Fruit fly (Drosophila melanogaster) whole organism, wandering third instar larva: ENCODE measurements around the gene Tep3.

Experiments used
- Abd-B ChIP-seq: fragments of >200 bp; optimal IDR thresholded peaks from 2 replicates; lab custom pipeline; 2017; ENCODE audit warnings: missing biosample characterization, missing genetic modification characterization
- CG32264 ChIP-seq: fragments of 200-800 bp; sonication (Bioruptor generic); optimal IDR thresholded peaks from 2 replicates; lab custom pipeline; 2016; ENCODE audit warnings: missing biosample characterization, missing genetic modification characterization
- CG9705 ChIP-seq: fragments of 200-800 bp; sonication (Bioruptor generic); optimal IDR thresholded peaks from 2 replicates; lab custom pipeline; 2018; ENCODE audit warnings: missing biosample characterization, mild to moderate bottlenecking, missing genetic modification characterization
- Dfd ChIP-seq: fragments of >200 bp; optimal IDR thresholded peaks from 2 replicates; lab custom pipeline; 2017; ENCODE audit warnings: missing biosample characterization, missing genetic modification characterization
- Dif ChIP-seq: fragments of 200-275, 200-300 bp; sonication (Bioruptor generic); optimal IDR thresholded peaks from 2 replicates; lab custom pipeline; 2018; ENCODE audit warnings: missing biosample characterization, missing genetic modification characterization; ENCODE audit not compliant: partially characterized antibody
- GATAd ChIP-seq: sonication (Bioruptor generic); optimal IDR thresholded peaks from 2 replicates; lab custom pipeline; 2016; ENCODE audit warnings: missing biosample characterization, missing genetic modification characterization
- HLH106 ChIP-seq: fragments of 200-800 bp; optimal IDR thresholded peaks from 3 replicates; lab custom pipeline; 2019; ENCODE audit warnings: missing biosample characterization, mild to moderate bottlenecking, missing genetic modification characterization, moderate library complexity
- Hnf4 ChIP-seq: fragments of 200-800 bp; sonication (Bioruptor generic); optimal IDR thresholded peaks from 2 replicates; lab custom pipeline; 2016; ENCODE audit warnings: missing biosample characterization, mild to moderate bottlenecking, missing genetic modification characterization
- Hr78 ChIP-seq: fragments of >200 bp; optimal IDR thresholded peaks from 2 replicates; lab custom pipeline; 2017; ENCODE audit warnings: missing biosample characterization, missing genetic modification characterization
- Hr83 ChIP-seq: fragments of 200-300 bp; sonication (Bioruptor generic); optimal IDR thresholded peaks from 2 replicates; lab custom pipeline; 2016; ENCODE audit warnings: missing biosample characterization, mild to moderate bottlenecking, missing genetic modification characterization, moderate library complexity; ENCODE audit not compliant: poor library complexity, severe bottlenecking
- Jra ChIP-seq: sonication (Bioruptor generic); optimal IDR thresholded peaks from 2 replicates; lab custom pipeline; 2016; ENCODE audit warnings: missing biosample characterization, missing genetic modification characterization
- Mio ChIP-seq: sonication (Bioruptor generic); optimal IDR thresholded peaks from 2 replicates; lab custom pipeline; 2016; ENCODE audit warnings: missing biosample characterization, missing genetic modification characterization
- Myc ChIP-seq: fragments of >200 bp; optimal IDR thresholded peaks from 2 replicates; lab custom pipeline; 2017
- N ChIP-seq: fragments of >200 bp; optimal IDR thresholded peaks from 2 replicates; lab custom pipeline; 2018; ENCODE audit warnings: missing biosample characterization, missing external identifiers, missing genetic modification characterization
- OdsH ChIP-seq: fragments of 200-800 bp; sonication (Bioruptor generic); optimal IDR thresholded peaks from 2 replicates; lab custom pipeline; 2016; ENCODE audit warnings: missing biosample characterization, mild to moderate bottlenecking, missing genetic modification characterization
- Rel ChIP-seq, 2 experiments: fragments of 200-800 bp; sonication (Bioruptor generic) in 1 of 2; optimal IDR thresholded peaks; 2 replicates in 1 of 2; 3 replicates in 1 of 2; lab custom pipeline; 2016 to 2019; ENCODE audit warnings: mild to moderate bottlenecking in 2 of 2, missing biosample characterization in 2 of 2, missing genetic modification characterization in 2 of 2, moderate library complexity in 1 of 2
- Sp1 ChIP-seq: fragments of 200-800 bp; sonication (Bioruptor generic); optimal IDR thresholded peaks from 3 replicates; lab custom pipeline; 2019; ENCODE audit warnings: missing biosample characterization, mild to moderate bottlenecking, missing genetic modification characterization, moderate library complexity
- Vsx2 ChIP-seq: fragments of 200-300, 225-300 bp; sonication (Bioruptor generic); optimal IDR thresholded peaks from 2 replicates; lab custom pipeline; 2018; ENCODE audit warnings: missing biosample characterization, missing genetic modification characterization; ENCODE audit not compliant: partially characterized antibody
- br ChIP-seq: fragments of 200-800 bp; sonication (Bioruptor generic); optimal IDR thresholded peaks from 2 replicates; lab custom pipeline; 2016; ENCODE audit warnings: missing biosample characterization, missing genetic modification characterization
- brk ChIP-seq: fragments of 200-800 bp; sonication (Bioruptor generic); optimal IDR thresholded peaks from 2 replicates; lab custom pipeline; 2016; ENCODE audit warnings: missing biosample characterization, mild to moderate bottlenecking, missing genetic modification characterization
- dl ChIP-seq, 2 experiments: fragments of 175-275, 200-275 bp in 1 of 2; fragments of 200-275 bp in 1 of 2; sonication (Bioruptor generic); optimal IDR thresholded peaks; lab custom pipeline; 2018; ENCODE audit warnings: mild to moderate bottlenecking in 2 of 2, missing biosample characterization in 2 of 2, missing genetic modification characterization in 2 of 2, moderate library complexity in 2 of 2; ENCODE audit not compliant: partially characterized antibody in 2 of 2, insufficient read depth in 1 of 2
- dsf ChIP-seq: sonication (Bioruptor generic); optimal IDR thresholded peaks from 2 replicates; lab custom pipeline; 2016; ENCODE audit warnings: missing biosample characterization, missing genetic modification characterization, borderline replicate concordance
- ey ChIP-seq: fragments of 200-800 bp; sonication (Bioruptor generic); optimal IDR thresholded peaks from 2 replicates; lab custom pipeline; 2016; ENCODE audit warnings: missing biosample characterization, missing genetic modification characterization
- foxo ChIP-seq, 2 experiments: fragments of 200-800 bp; sonication (Bioruptor generic); optimal IDR thresholded peaks; 2 replicates in 1 of 2; 3 replicates in 1 of 2; lab custom pipeline; 2016 to 2017; ENCODE audit warnings: missing biosample characterization in 2 of 2, missing genetic modification characterization in 2 of 2
- fru ChIP-seq: fragments of 200-800 bp; sonication (Bioruptor generic); optimal IDR thresholded peaks from 3 replicates; lab custom pipeline; 2016; ENCODE audit warnings: missing biosample characterization, mild to moderate bottlenecking, missing genetic modification characterization
- h ChIP-seq: fragments of 200-800 bp; sonication (Bioruptor generic); optimal IDR thresholded peaks from 3 replicates; lab custom pipeline; 2016; ENCODE audit warnings: missing biosample characterization, mild to moderate bottlenecking, missing genetic modification characterization
- jim ChIP-seq: fragments of 175-275, 200-325 bp; sonication (Bioruptor generic); optimal IDR thresholded peaks from 2 replicates; lab custom pipeline; 2016; ENCODE audit warnings: missing biosample characterization, mild to moderate bottlenecking, missing genetic modification characterization
- lola ChIP-seq: fragments of >200 bp; optimal IDR thresholded peaks from 2 replicates; lab custom pipeline; 2017; ENCODE audit warnings: missing biosample characterization, missing genetic modification characterization
- pan ChIP-seq: fragments of >200 bp; optimal IDR thresholded peaks from 2 replicates; lab custom pipeline; 2017
- psq ChIP-seq: fragments of 200-800 bp; sonication (Bioruptor generic); optimal IDR thresholded peaks from 3 replicates; lab custom pipeline; 2017; ENCODE audit warnings: missing biosample characterization, mild to moderate bottlenecking, missing genetic modification characterization, moderate library complexity
- rgr ChIP-seq: fragments of 200-800 bp; sonication (Bioruptor generic); optimal IDR thresholded peaks from 3 replicates; lab custom pipeline; 2016; ENCODE audit warnings: missing biosample characterization, mild to moderate bottlenecking, missing genetic modification characterization
- sage ChIP-seq: fragments of 200-800 bp; sonication (Bioruptor generic); optimal IDR thresholded peaks from 2 replicates; lab custom pipeline; 2016; ENCODE audit warnings: missing biosample characterization, mild to moderate bottlenecking, missing genetic modification characterization
- sv ChIP-seq: fragments of 200-800 bp; sonication (Bioruptor generic); optimal IDR thresholded peaks from 3 replicates; lab custom pipeline; 2016; ENCODE audit warnings: missing biosample characterization, missing genetic modification characterization
- tai ChIP-seq: sonication (Bioruptor generic); optimal IDR thresholded peaks from 2 replicates; lab custom pipeline; 2016; ENCODE audit warnings: missing biosample characterization, missing genetic modification characterization
- usp ChIP-seq: fragments of >200 bp; optimal IDR thresholded peaks from 2 replicates; lab custom pipeline; 2017; ENCODE audit warnings: missing biosample characterization, missing genetic modification characterization
- woc ChIP-seq: sonication (Bioruptor generic); optimal IDR thresholded peaks from 2 replicates; lab custom pipeline; 2016; ENCODE audit warnings: missing biosample characterization, mild to moderate bottlenecking, missing genetic modification characterization

Gene Tep3

dm6 chr2L:7710580-7710979 lies 8.0 kb downstream of the Tep3 start, which contains the start of gene Ntl:
Gene Ntl, plus strand, starts transcription at chr2L:7710880.
- TF ChIP-seq psq (GFP tag; lab: Kevin White, UChicago) (no peak), Abd-B (GFP tag; lab: Kevin White, UChicago) (no peak), Dif (GFP tag; lab: Kevin White, UChicago) (no peak), jim (no peak), CG32264 (no peak), Rel (GFP tag; optimal IDR thresholded peaks at IDR 0.05; lab: Kevin White, UChicago) (no peak), Rel (tag; optimal IDR thresholded peaks at IDR 0.05; lab: Kevin White, UChicago) (no peak), br (GFP tag; lab: Kevin White, UChicago) (no peak), pan (lab: Kevin White, UChicago) (no peak), N (GFP tag; lab: Kevin White, UChicago) (no peak), Hr78 (GFP tag; lab: Kevin White, UChicago) (no peak), Hnf4 (GFP tag; lab: Kevin White, UChicago) (no peak), Myc (no peak), Sp1 (GFP tag; lab: Kevin White, UChicago) (no peak), OdsH (GFP tag; lab: Kevin White, UChicago) (no peak), Hr83 (no peak), dl (GFP tag; optimal IDR thresholded peaks at IDR 0.05; lab: Kevin White, UChicago; ENCODE audit: insufficient read depth in 1 of 2, partially characterized antibody in 2 of 2) (no peak), rgr (GFP tag; lab: Kevin White, UChicago) (no peak), woc (GFP tag; lab: Kevin White, UChicago) (no peak)

dm6 chr2L:7711034-7711685 lies 8.6 kb downstream of the Tep3 start:
- TF ChIP-seq sage (GFP tag; lab: Kevin White, UChicago) = no peak
- no peak for TF ChIP-seq woc (GFP tag; lab: Kevin White, UChicago)
- TF ChIP-seq foxo (GFP tag; optimal IDR thresholded peaks at IDR 0.05; lab: Kevin White, UChicago) = no peak
- no peak for TF ChIP-seq psq (GFP tag; lab: Kevin White, UChicago)
- TF ChIP-seq tai (GFP tag; lab: Kevin White, UChicago) = no peak
- no peak for TF ChIP-seq Dfd (GFP tag; lab: Kevin White, UChicago)
- TF ChIP-seq Myc = no peak
- no peak for TF ChIP-seq jim
- no peak for TF ChIP-seq br (GFP tag; lab: Kevin White, UChicago)
- TF ChIP-seq CG9705 (GFP tag; lab: Kevin White, UChicago) = no peak
- no peak for TF ChIP-seq Jra (GFP tag; lab: Kevin White, UChicago)
- no peak for TF ChIP-seq pan (lab: Kevin White, UChicago)
- TF ChIP-seq, all 38 proteins: peak for 0

dm6 chr2L:7716545-7716944 lies 13.9 kb downstream of the Tep3 start, which contains the start of gene CG33296:
Gene CG33296, minus strand, starts transcription at chr2L:7716645.
- TF ChIP-seq CG32264 (no peak), HLH106 (no peak), dsf (GFP tag; lab: Kevin White, UChicago) (no peak), br (GFP tag; lab: Kevin White, UChicago) (no peak), Mio (GFP tag; lab: Kevin White, UChicago) (no peak), lola (GFP tag; lab: Kevin White, UChicago) (no peak), psq (GFP tag; lab: Kevin White, UChicago) (no peak), Abd-B (GFP tag; lab: Kevin White, UChicago) (no peak), Myc (no peak), rgr (GFP tag; lab: Kevin White, UChicago) (no peak), ey (GFP tag; lab: Kevin White, UChicago) (no peak), foxo (GFP tag; optimal IDR thresholded peaks at IDR 0.05; lab: Kevin White, UChicago) (no peak), woc (GFP tag; lab: Kevin White, UChicago) (no peak), Rel (GFP tag; optimal IDR thresholded peaks at IDR 0.05; lab: Kevin White, UChicago) (no peak), Rel (tag; optimal IDR thresholded peaks at IDR 0.05; lab: Kevin White, UChicago) (no peak), h (GFP tag; lab: Kevin White, UChicago) (no peak), tai (GFP tag; lab: Kevin White, UChicago) (no peak), CG9705 (GFP tag; lab: Kevin White, UChicago) (no peak), Vsx2 (GFP tag; lab: Kevin White, UChicago) (no peak)

DNA sequence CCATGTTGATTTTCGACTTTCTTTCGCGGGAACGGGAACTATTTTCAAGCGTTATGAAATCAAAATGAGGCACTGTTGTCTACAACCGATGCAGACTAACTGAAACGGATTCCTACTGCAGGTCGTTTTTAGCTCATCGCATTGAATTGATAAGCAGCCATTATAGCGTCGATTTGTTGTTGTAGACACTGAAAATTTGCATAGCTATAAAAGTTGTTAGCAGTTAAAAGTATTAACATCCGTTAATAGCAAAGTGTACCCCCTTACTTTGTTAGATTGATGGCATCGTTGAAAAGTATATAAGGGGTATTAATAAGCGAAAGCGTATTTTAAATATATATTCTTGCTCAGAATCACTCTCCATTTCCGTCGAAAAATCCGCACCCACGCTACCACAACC lies 16.8 kb downstream of the Tep3 start, which contains the start of gene CG13793:
CG13793 (minus strand) TSS at position 101 of the 400 bp plus-strand sequence.
- TF ChIP-seq sv (no peak), Jra (GFP tag; lab: Kevin White, UChicago) (no peak), fru (GFP tag; lab: Kevin White, UChicago) (no peak), OdsH (GFP tag; lab: Kevin White, UChicago) (no peak), Sp1 (GFP tag; lab: Kevin White, UChicago) (no peak), Myc (no peak), Vsx2 (GFP tag; lab: Kevin White, UChicago) (no peak), brk (GFP tag; lab: Kevin White, UChicago) (no peak), dl (GFP tag; optimal IDR thresholded peaks at IDR 0.05; lab: Kevin White, UChicago; ENCODE audit: insufficient read depth in 1 of 2, partially characterized antibody in 2 of 2) (no peak), Dfd (GFP tag; lab: Kevin White, UChicago) (no peak), Dif (GFP tag; lab: Kevin White, UChicago) (no peak), GATAd (GFP tag; lab: Kevin White, UChicago) (no peak), pan (lab: Kevin White, UChicago) (no peak), sage (GFP tag; lab: Kevin White, UChicago) (no peak), Hr83 (no peak), usp (no peak), psq (GFP tag; lab: Kevin White, UChicago) (no peak)
- TF ChIP-seq, all 38 proteins: peak for 0
